Worm (Caenorhabditis elegans) whole organism, mixed stage, embryonic: Measurements from ENCODE around the gene aars-1.

Experiments used
- ceh-39 ChIP-seq: fragments of 150-350 bp; optimal IDR thresholded peaks from 2 replicates; lab custom pipeline; 2014; ENCODE audit warnings: missing biosample characterization, missing genetic modification characterization
- drap-1 ChIP-seq: fragments of 200-800 bp; sonication (Bioruptor generic); optimal IDR thresholded peaks from 3 replicates; lab custom pipeline; 2018; ENCODE audit warnings: mild to moderate bottlenecking, missing genetic modification characterization, missing compliant biosample characterization
- elt-1 ChIP-seq: sonication (generic microtip); optimal IDR thresholded peaks from 2 replicates; lab custom pipeline; 2017; ENCODE audit warnings: missing genetic modification characterization, mild to moderate bottlenecking, missing compliant biosample characterization, antibody characterized with exemption, moderate library complexity, borderline replicate concordance; ENCODE audit not compliant: insufficient read depth
- elt-3 ChIP-seq: fragments of 150-350 bp; optimal IDR thresholded peaks from 2 replicates; lab custom pipeline; 2014; ENCODE audit warnings: missing biosample characterization, missing genetic modification characterization
- lin-13 ChIP-seq: fragments of 150-350 bp; optimal IDR thresholded peaks from 2 replicates; lab custom pipeline; 2014; ENCODE audit warnings: missing biosample characterization, missing genetic modification characterization
- lsy-2 ChIP-seq: fragments of 150-350 bp; optimal IDR thresholded peaks from 2 replicates; lab custom pipeline; 2014; ENCODE audit warnings: missing biosample characterization, missing genetic modification characterization
- mep-1 ChIP-seq: fragments of 150-350 bp; optimal IDR thresholded peaks from 2 replicates; lab custom pipeline; 2017; ENCODE audit warnings: missing biosample characterization, missing genetic modification reagents, missing genetic modification characterization, inconsistent platforms
- mls-2 ChIP-seq: sonication (generic microtip); optimal IDR thresholded peaks from 2 replicates; lab custom pipeline; 2016; ENCODE audit warnings: mild to moderate bottlenecking, missing genetic modification characterization, moderate library complexity, missing compliant biosample characterization
- nhr-237 ChIP-seq: fragments of 150-350 bp; optimal IDR thresholded peaks from 2 replicates; lab custom pipeline; 2014; ENCODE audit warnings: missing biosample characterization, missing genetic modification characterization
- nhr-76 ChIP-seq: sonication (generic microtip); optimal IDR thresholded peaks from 2 replicates; lab custom pipeline; 2017; ENCODE audit warnings: missing biosample characterization, missing genetic modification characterization
- snpc-4 ChIP-seq: fragments of 150-350 bp; optimal IDR thresholded peaks from 2 replicates; lab custom pipeline; 2014; ENCODE audit warnings: missing biosample characterization, missing genetic modification characterization
- sptf-1 ChIP-seq: sonication (generic microtip); optimal IDR thresholded peaks from 2 replicates; lab custom pipeline; 2017; ENCODE audit warnings: mild to moderate bottlenecking, missing genetic modification characterization, moderate library complexity, missing compliant biosample characterization
- unc-39 ChIP-seq: fragments of 150-350 bp; optimal IDR thresholded peaks from 2 replicates; lab custom pipeline; 2014; ENCODE audit warnings: missing biosample characterization, missing genetic modification characterization
- unc-62 ChIP-seq: fragments of 150-350 bp; optimal IDR thresholded peaks from 2 replicates; lab custom pipeline; 2014; ENCODE audit warnings: missing biosample characterization, missing genetic modification reagents, missing genetic modification characterization

DNA sequence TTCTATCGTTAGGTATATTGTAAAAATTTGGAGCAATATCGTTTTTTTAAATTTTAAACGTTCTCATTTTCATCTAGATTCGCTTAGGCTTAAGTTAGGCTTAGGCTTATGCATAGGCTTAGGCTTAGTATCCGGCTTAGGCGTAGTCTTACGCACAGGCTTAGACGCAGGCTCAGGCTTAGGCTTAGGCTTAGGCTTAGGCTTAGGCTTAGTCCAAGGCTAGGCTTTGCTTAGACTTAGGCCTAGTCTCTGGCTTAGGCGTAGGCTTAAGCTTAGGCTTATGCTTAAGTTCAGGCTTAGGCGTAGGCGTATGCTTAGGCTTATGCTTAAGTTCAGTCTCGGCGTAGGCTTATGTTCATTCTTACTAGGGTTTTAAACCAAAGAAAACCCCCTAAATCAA is 39.5 kb upstream of the aars-1 start:
- TF ChIP-seq nhr-237 (tag; lab: Kevin White, UChicago) (no peak), unc-62 (GFP tag; lab: Kevin White, UChicago) (no peak), drap-1 (GFP tag; lab: Kevin White, UChicago) (no peak), nhr-76 (tag; lab: Kevin White, UChicago) (no peak), snpc-4 (tag; lab: Kevin White, UChicago) (no peak), elt-3 (tag; lab: Kevin White, UChicago) (no peak), lin-13 (tag; lab: Kevin White, UChicago) (no peak), ceh-39 (tag; lab: Kevin White, UChicago) (no peak), lsy-2 (tag; lab: Kevin White, UChicago) (no peak), sptf-1 (tag; lab: Kevin White, UChicago) (peak; percentile 23), elt-1 (tag; lab: Kevin White, UChicago) (no peak), mep-1 (tag; lab: Kevin White, UChicago) (no peak), mls-2 (no peak), unc-39 (tag; lab: Kevin White, UChicago) (no peak)
